Fruit fly (Drosophila melanogaster) whole organism, prepupa: ENCODE measurements around the gene CG10514.

Experiments
- CG11294 ChIP-seq: fragments of 200-800 bp; sonication (Bioruptor generic); IDR thresholded peaks from 2 replicates; pipeline ENCODE4 v1.3.6; 2022; ENCODE audit warnings: missing biosample characterization, missing genetic modification characterization
- CG11762 ChIP-seq: fragments of 200-800 bp; sonication (Bioruptor generic); optimal IDR thresholded peaks from 3 replicates; lab custom pipeline; 2016; ENCODE audit warnings: missing biosample characterization, missing genetic modification characterization; ENCODE audit not compliant: insufficient read depth
- CG11902 ChIP-seq: fragments of 200-800 bp; sonication (Bioruptor generic); optimal IDR thresholded peaks from 3 replicates; lab custom pipeline; 2016; ENCODE audit warnings: missing biosample characterization, missing genetic modification characterization
- CG15336 ChIP-seq: fragments of 200-800 bp; sonication (Bioruptor generic); IDR thresholded peaks from 2 replicates; pipeline ENCODE4 v1.3.6; 2022; ENCODE audit warnings: missing biosample characterization, missing genetic modification characterization
- CG1621 ChIP-seq: fragments of 200-800 bp; sonication (Bioruptor generic); optimal IDR thresholded peaks from 3 replicates; lab custom pipeline; 2018; ENCODE audit warnings: missing biosample characterization, mild to moderate bottlenecking, missing genetic modification characterization
- CG16779 ChIP-seq: fragments of 200-800 bp; sonication (Bioruptor generic); optimal IDR thresholded peaks from 3 replicates; lab custom pipeline; 2017; ENCODE audit warnings: missing biosample characterization, mild to moderate bottlenecking, missing genetic modification characterization
- CG32006 ChIP-seq: fragments of 200-800 bp; sonication (Bioruptor generic); optimal IDR thresholded peaks from 3 replicates; lab custom pipeline; 2017; ENCODE audit warnings: missing biosample characterization, mild to moderate bottlenecking, missing genetic modification characterization
- CG34406 ChIP-seq: fragments of 200-800 bp; sonication (Bioruptor generic); optimal IDR thresholded peaks from 3 replicates; lab custom pipeline; 2016; ENCODE audit warnings: missing biosample characterization, missing genetic modification characterization
- CG3919 ChIP-seq: fragments of 200-800 bp; sonication (Bioruptor generic); optimal IDR thresholded peaks from 3 replicates; lab custom pipeline; 2016; ENCODE audit warnings: missing biosample characterization, missing genetic modification characterization
- CG4318 ChIP-seq: fragments of 200-800 bp; sonication (Bioruptor generic); optimal IDR thresholded peaks from 3 replicates; lab custom pipeline; 2017; ENCODE audit warnings: missing biosample characterization, mild to moderate bottlenecking, missing genetic modification characterization
- CG6163 ChIP-seq: fragments of 200-800 bp; sonication (Bioruptor generic); IDR thresholded peaks from 3 replicates; pipeline ENCODE4 v1.3.6; 2022; ENCODE audit warnings: missing biosample characterization, missing genetic modification characterization
- CG6276 ChIP-seq: fragments of 200-800 bp; sonication (Bioruptor generic); optimal IDR thresholded peaks from 2 replicates; lab custom pipeline; 2017; ENCODE audit warnings: missing biosample characterization, mild to moderate bottlenecking, missing genetic modification characterization
- CG6808 ChIP-seq: fragments of 200-800 bp; sonication (Bioruptor generic); optimal IDR thresholded peaks from 3 replicates; lab custom pipeline; 2017; ENCODE audit warnings: missing biosample characterization, missing genetic modification characterization, mild to moderate bottlenecking, moderate library complexity, missing genetic modification reagents
- CG7368 ChIP-seq: fragments of 200-800 bp; sonication (Bioruptor generic); optimal IDR thresholded peaks from 3 replicates; lab custom pipeline; 2016; ENCODE audit warnings: missing biosample characterization, missing genetic modification characterization
- CG8319 ChIP-seq: fragments of 200-800 bp; sonication (Bioruptor generic); optimal IDR thresholded peaks from 3 replicates; lab custom pipeline; 2016; ENCODE audit warnings: missing biosample characterization, missing genetic modification characterization
- CG8632 ChIP-seq: fragments of 200-800 bp; sonication (Bioruptor generic); optimal IDR thresholded peaks from 3 replicates; lab custom pipeline; 2016; ENCODE audit warnings: missing biosample characterization, missing genetic modification characterization
- Eip93F ChIP-seq: fragments of 200-800 bp; sonication (Bioruptor generic); optimal IDR thresholded peaks from 2 replicates; lab custom pipeline; 2016; ENCODE audit warnings: missing biosample characterization, mild to moderate bottlenecking, missing genetic modification characterization
- Ets21C ChIP-seq: fragments of 200-800 bp; sonication (Bioruptor generic); optimal IDR thresholded peaks from 3 replicates; lab custom pipeline; 2016; ENCODE audit warnings: missing biosample characterization, missing genetic modification characterization
- Hr38 ChIP-seq: sonication (Bioruptor generic); optimal IDR thresholded peaks from 2 replicates; lab custom pipeline; 2016; ENCODE audit warnings: missing biosample characterization, missing genetic modification characterization
- Hr39 ChIP-seq: fragments of 200-800 bp; sonication (Bioruptor generic); optimal IDR thresholded peaks from 2 replicates; lab custom pipeline; 2016; ENCODE audit warnings: missing biosample characterization, missing genetic modification characterization
- Hr4 ChIP-seq: fragments of 200-800 bp; sonication (Bioruptor generic); optimal IDR thresholded peaks from 3 replicates; lab custom pipeline; 2016; ENCODE audit warnings: missing biosample characterization, missing genetic modification characterization
- Lpt ChIP-seq: fragments of 200-800 bp; sonication (Bioruptor generic); optimal IDR thresholded peaks from 3 replicates; lab custom pipeline; 2016; ENCODE audit warnings: missing biosample characterization, missing genetic modification characterization
- Met ChIP-seq: fragments of 200-800 bp; sonication (Bioruptor generic); optimal IDR thresholded peaks from 3 replicates; lab custom pipeline; 2016; ENCODE audit warnings: missing biosample characterization, missing genetic modification characterization
- Sox102F ChIP-seq: fragments of 200-800 bp; sonication (Bioruptor generic); optimal IDR thresholded peaks from 2 replicates; lab custom pipeline; 2016; ENCODE audit warnings: missing biosample characterization, mild to moderate bottlenecking, missing genetic modification characterization
- Sox15 ChIP-seq: fragments of 200-800 bp; sonication (Bioruptor generic); optimal IDR thresholded peaks from 3 replicates; lab custom pipeline; 2016; ENCODE audit warnings: missing biosample characterization, missing genetic modification characterization
- achi ChIP-seq: fragments of 200-800 bp; sonication (Bioruptor generic); optimal IDR thresholded peaks from 3 replicates; lab custom pipeline; 2016; ENCODE audit warnings: missing biosample characterization, missing genetic modification characterization
- acj6 ChIP-seq: fragments of 200-800 bp; sonication (Bioruptor generic); optimal IDR thresholded peaks from 3 replicates; lab custom pipeline; 2016; ENCODE audit warnings: missing biosample characterization, missing genetic modification characterization
- dac ChIP-seq: fragments of 200-800 bp; sonication (Bioruptor generic); optimal IDR thresholded peaks from 2 replicates; lab custom pipeline; 2017; ENCODE audit warnings: missing biosample characterization, mild to moderate bottlenecking, missing genetic modification characterization
- dsx ChIP-seq: fragments of 200-800 bp; optimal IDR thresholded peaks from 3 replicates; lab custom pipeline; 2019; ENCODE audit warnings: missing biosample characterization, mild to moderate bottlenecking, missing genetic modification characterization, moderate library complexity; ENCODE audit not compliant: poor library complexity, severe bottlenecking
- eg ChIP-seq: fragments of 200-800 bp; sonication (Bioruptor generic); IDR thresholded peaks from 3 replicates; pipeline ENCODE4 v1.3.6; 2022; ENCODE audit warnings: missing biosample characterization, missing genetic modification characterization
- esn ChIP-seq: fragments of 200-800 bp; sonication (Bioruptor generic); optimal IDR thresholded peaks from 2 replicates; lab custom pipeline; 2016; ENCODE audit warnings: missing biosample characterization, mild to moderate bottlenecking, missing genetic modification characterization, moderate library complexity
- fd59A ChIP-seq: fragments of 200-800 bp; sonication (Bioruptor generic); optimal IDR thresholded peaks from 2 replicates; lab custom pipeline; 2017; ENCODE audit warnings: missing biosample characterization, mild to moderate bottlenecking, missing genetic modification characterization, missing genetic modification reagents
- fkh ChIP-seq: fragments of 200-800 bp; sonication (Bioruptor generic); optimal IDR thresholded peaks from 3 replicates; lab custom pipeline; 2017; ENCODE audit warnings: missing biosample characterization, mild to moderate bottlenecking, missing genetic modification characterization, moderate library complexity
- lz ChIP-seq: fragments of 200-800 bp; sonication (Bioruptor generic); optimal IDR thresholded peaks from 3 replicates; lab custom pipeline; 2016; ENCODE audit warnings: missing biosample characterization, missing genetic modification characterization
- net ChIP-seq: fragments of 200-800 bp; sonication (Bioruptor generic); optimal IDR thresholded peaks from 3 replicates; lab custom pipeline; 2016; ENCODE audit warnings: missing biosample characterization, missing genetic modification characterization
- salr ChIP-seq, 2 experiments: fragments of 200-800 bp; sonication (Bioruptor generic); optimal IDR thresholded peaks; 3 replicates each; lab custom pipeline; 2016 to 2018; ENCODE audit warnings: missing biosample characterization in 2 of 2, missing genetic modification characterization in 2 of 2, mild to moderate bottlenecking in 1 of 2
- spab ChIP-seq: fragments of 200-800 bp; sonication (Bioruptor generic); optimal IDR thresholded peaks from 2 replicates; lab custom pipeline; 2017; ENCODE audit warnings: missing biosample characterization, mild to moderate bottlenecking, missing genetic modification characterization, missing genetic modification reagents
- ss ChIP-seq, 2 experiments: fragments of 200-800 bp; sonication (Bioruptor generic); optimal IDR thresholded peaks; 2 replicates in 1 of 2; 3 replicates in 1 of 2; lab custom pipeline; 2017 to 2018; ENCODE audit warnings: mild to moderate bottlenecking in 2 of 2, missing biosample characterization in 2 of 2, missing genetic modification characterization in 2 of 2, moderate library complexity in 1 of 2
- svp ChIP-seq: fragments of 200-800 bp; sonication (Bioruptor generic); peaks from one replicate; lab custom pipeline; 2016; ENCODE audit warnings: missing biosample characterization, missing genetic modification characterization
- vri ChIP-seq: fragments of 200-800 bp; sonication (Bioruptor generic); optimal IDR thresholded peaks from 3 replicates; lab custom pipeline; 2016; ENCODE audit warnings: missing biosample characterization, mild to moderate bottlenecking, missing genetic modification characterization

CG10514 gene

DNA sequence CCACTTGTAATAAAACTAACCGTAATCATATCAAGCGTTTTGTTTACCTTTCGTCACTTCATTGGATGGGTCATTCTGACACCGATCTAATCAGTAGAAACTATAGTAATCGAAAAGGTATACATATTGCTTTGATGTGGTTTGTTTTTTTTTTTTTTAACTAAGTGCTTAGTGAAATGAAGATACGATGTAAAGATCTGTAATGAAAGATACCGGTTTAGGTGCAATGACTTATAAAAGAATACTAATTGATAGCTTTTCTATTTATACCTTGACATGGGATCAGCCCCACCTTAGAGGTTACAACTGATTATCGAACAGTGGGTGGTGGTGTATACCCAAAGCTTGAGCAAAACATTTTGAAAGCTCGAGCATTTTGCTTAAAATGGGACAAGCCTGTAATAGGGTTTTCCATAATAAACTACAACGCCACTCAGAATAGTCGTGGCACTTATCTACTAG, 3.6 kb upstream of the CG10514 start, which contains the start of gene CG31300:
Gene CG31300, plus strand, starts transcription at position 412 of the 462 bp plus-strand sequence.
- TF ChIP-seq CG11902 (GFP tag; lab: Kevin White, UChicago): no peak
- TF ChIP-seq Hr38 (GFP tag; lab: Kevin White, UChicago): no peak
- TF ChIP-seq Hr39 (GFP tag; lab: Kevin White, UChicago): no peak
- TF ChIP-seq CG15336 (GFP tag; lab: Robert Waterston, UW): no peak
- TF ChIP-seq fd59A (GFP tag; lab: Kevin White, UChicago): no peak
- no peak for TF ChIP-seq CG1621 (tag; lab: Kevin White, UChicago)
- TF ChIP-seq dac: no peak
- TF ChIP-seq net: no peak
- TF ChIP-seq dsx: no peak
- no peak for TF ChIP-seq Lpt
- TF ChIP-seq lz: no peak
- no peak for TF ChIP-seq Sox15
- no peak for TF ChIP-seq fkh
- TF ChIP-seq Hr4: no peak
- no peak for TF ChIP-seq CG6276 (GFP tag; lab: Kevin White, UChicago)
- no peak for TF ChIP-seq ss (GFP tag; optimal IDR thresholded peaks at IDR 0.05; lab: Kevin White, UChicago)
- no peak for TF ChIP-seq svp (GFP tag; lab: Kevin White, UChicago)
- TF ChIP-seq, all 60 proteins: peak for 0

DNA sequence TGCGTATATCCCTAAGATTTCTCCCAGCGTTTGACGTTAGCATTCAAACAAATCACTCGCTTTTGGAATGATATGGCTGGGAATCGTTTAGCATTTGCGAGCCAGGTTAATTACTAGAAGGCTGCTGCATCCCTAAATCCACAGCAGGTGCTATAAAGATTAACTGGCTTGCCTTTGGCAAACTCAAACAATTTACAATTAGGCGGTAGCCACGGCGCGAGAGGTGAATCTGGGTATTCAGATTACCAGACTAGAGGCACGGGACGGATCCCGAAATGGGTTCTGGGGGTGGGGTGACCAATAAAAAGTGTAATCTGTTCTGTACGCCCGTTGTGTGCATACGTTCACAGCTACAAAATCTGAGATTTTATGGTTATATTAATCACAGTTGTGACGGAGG, 1.5 kb upstream of the CG10514 start, which contains the start of gene CG11892:
Gene CG11892, plus strand, starts transcription at position 384 of the 400 bp plus-strand sequence.
- TF ChIP-seq CG1621 (tag; lab: Kevin White, UChicago) (no peak), vri (GFP tag; lab: Kevin White, UChicago) (peak; percentile 46), svp (GFP tag; lab: Kevin White, UChicago) (peak; percentile 46), fkh (peak; percentile 90), CG4318 (GFP tag; lab: Kevin White, UChicago) (no peak), CG8319 (GFP tag; lab: Kevin White, UChicago) (no peak), Sox102F (GFP tag; lab: Kevin White, UChicago) (peak; percentile 23)

DNA sequence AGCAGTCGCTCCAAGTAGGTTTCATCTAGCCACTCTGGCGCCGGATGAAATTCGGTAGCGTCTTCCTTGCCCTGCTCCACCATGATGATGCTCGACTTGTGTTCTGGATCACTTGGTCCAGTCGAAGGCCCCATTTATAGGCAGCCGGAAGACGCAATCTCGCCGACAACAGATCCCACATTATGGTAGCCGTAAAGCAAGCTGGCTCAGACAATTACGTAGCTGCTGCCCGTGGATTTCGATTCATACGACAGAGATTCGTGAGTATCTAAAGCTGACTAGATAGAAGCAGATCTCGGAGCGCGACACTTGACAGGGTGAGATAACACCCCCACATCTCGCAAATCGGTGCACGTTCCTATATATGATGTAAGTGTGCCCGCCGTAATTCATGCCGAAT, 2.5 kb downstream of the CG10514 start, which contains the start of gene CG10513:
Gene CG10513, minus strand, starts transcription at position 101 of the 400 bp plus-strand sequence.
- TF ChIP-seq eg (no peak), vri (GFP tag; lab: Kevin White, UChicago) (peak; percentile 6)

DNA sequence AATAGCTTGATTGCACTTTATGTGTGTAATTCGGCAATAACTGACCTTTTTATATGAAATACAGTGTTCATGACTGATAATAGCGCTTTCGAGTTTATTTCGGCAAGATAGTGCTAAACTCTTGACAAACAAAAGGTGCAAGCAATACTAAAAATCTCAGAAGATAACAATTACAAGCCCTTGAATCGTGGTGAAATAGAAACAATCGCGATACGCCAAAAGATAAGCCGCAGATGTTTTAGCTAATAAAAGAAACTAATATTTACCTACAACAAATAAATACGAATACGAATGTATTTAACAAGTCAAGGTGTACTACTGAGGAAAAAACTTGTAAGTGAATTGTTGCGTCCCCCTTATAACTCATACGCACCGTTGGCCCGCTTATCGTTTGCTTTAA, 4.4 kb downstream of the CG10514 start:
- TF ChIP-seq fkh: peak; percentile 71
- no peak for TF ChIP-seq Eip93F (GFP tag; lab: Kevin White, UChicago)
- no peak for TF ChIP-seq Sox15
- no peak for TF ChIP-seq Met (GFP tag; lab: Kevin White, UChicago)
- no peak for TF ChIP-seq CG34406 (GFP tag; lab: Kevin White, UChicago)
- TF ChIP-seq CG8632: no peak
- TF ChIP-seq CG4318 (GFP tag; lab: Kevin White, UChicago): no peak
- TF ChIP-seq CG11294 (GFP tag; lab: Robert Waterston, UW): no peak
- TF ChIP-seq acj6: no peak
- no peak for TF ChIP-seq CG32006 (GFP tag; lab: Kevin White, UChicago)
- no peak for TF ChIP-seq CG11762 (GFP tag; lab: Kevin White, UChicago)
- TF ChIP-seq CG7368 (GFP tag; lab: Kevin White, UChicago): no peak
- no peak for TF ChIP-seq spab
- TF ChIP-seq CG15336 (GFP tag; lab: Robert Waterston, UW): no peak
- TF ChIP-seq CG3919 (GFP tag; lab: Kevin White, UChicago): no peak
- no peak for TF ChIP-seq achi
- no peak for TF ChIP-seq CG6163 (GFP tag; lab: Robert Waterston, UW)
- TF ChIP-seq esn (GFP tag; lab: Kevin White, UChicago): no peak
- no peak for TF ChIP-seq salr (GFP tag; optimal IDR thresholded peaks at IDR 0.05; lab: Kevin White, UChicago)
- no peak for TF ChIP-seq CG6808 (GFP tag; lab: Kevin White, UChicago)
- TF ChIP-seq vri (GFP tag; lab: Kevin White, UChicago): peak; percentile 63
- no peak for TF ChIP-seq Ets21C (GFP tag; lab: Kevin White, UChicago)
- TF ChIP-seq CG16779: peak; percentile 2
- TF ChIP-seq CG8319 (GFP tag; lab: Kevin White, UChicago): no peak
